Fruit fly (Drosophila melanogaster) whole organism, embryonic: ENCODE results near the gene Dora.

ENCODE experiments used
- Blimp-1 ChIP-seq: fragments of 200-800 bp; sonication (Bioruptor generic); optimal IDR thresholded peaks from 3 replicates; lab custom pipeline; 2018; ENCODE audit warnings: missing biosample characterization, missing genetic modification characterization, mild to moderate bottlenecking, moderate library complexity, missing genetic modification reagents
- BtbVII ChIP-seq: fragments of 200-800 bp; sonication (Bioruptor generic); optimal IDR thresholded peaks from 3 replicates; lab custom pipeline; 2017; ENCODE audit warnings: missing biosample characterization, mild to moderate bottlenecking, missing genetic modification characterization
- C15 ChIP-seq: fragments of 200-800 bp; sonication (Bioruptor generic); IDR thresholded peaks from 3 replicates; pipeline ENCODE4 v1.3.6; 2022; ENCODE audit warnings: missing biosample characterization, missing genetic modification characterization
- CG10366 ChIP-seq: fragments of 200-800 bp; sonication (Bioruptor generic); IDR thresholded peaks from 2 replicates; pipeline ENCODE4 v1.3.6; 2022; ENCODE audit warnings: missing biosample characterization, missing genetic modification characterization
- CG11247 ChIP-seq: fragments of 200-800 bp; sonication (Bioruptor generic); IDR thresholded peaks from 2 replicates; pipeline ENCODE4 v1.3.6; 2022; ENCODE audit warnings: missing biosample characterization, missing genetic modification characterization
- CG12071 ChIP-seq: fragments of 200-800 bp; sonication (Bioruptor generic); optimal IDR thresholded peaks from 3 replicates; lab custom pipeline; 2018; ENCODE audit warnings: missing biosample characterization, mild to moderate bottlenecking, missing genetic modification characterization
- CG12299 ChIP-seq: fragments of 200-800 bp; sonication (Bioruptor generic); optimal IDR thresholded peaks from 2 replicates; lab custom pipeline; 2018; ENCODE audit warnings: missing biosample characterization, mild to moderate bottlenecking, missing genetic modification characterization
- CG13424 ChIP-seq: fragments of 200-800 bp; sonication (Bioruptor generic); optimal IDR thresholded peaks from 2 replicates; lab custom pipeline; 2019; ENCODE audit warnings: missing biosample characterization, mild to moderate bottlenecking, missing genetic modification characterization, moderate library complexity
- CG14050 ChIP-seq: fragments of 200-800 bp; sonication (Bioruptor generic); IDR thresholded peaks from 3 replicates; pipeline ENCODE4 v1.3.6; 2022; ENCODE audit warnings: missing biosample characterization, missing genetic modification characterization
- CG14860 ChIP-seq: fragments of 200-800 bp; sonication (Bioruptor generic); IDR thresholded peaks from 3 replicates; pipeline ENCODE4 v1.3.6; 2022; ENCODE audit warnings: missing biosample characterization, missing genetic modification characterization; ENCODE audit not compliant: partially characterized antibody
- CG1529 ChIP-seq: fragments of 200-800 bp; sonication (Bioruptor generic); optimal IDR thresholded peaks from 3 replicates; lab custom pipeline; 2018; ENCODE audit warnings: missing biosample characterization, missing genetic modification characterization
- CG17328 ChIP-seq: fragments of 200-800 bp; sonication (Bioruptor generic); IDR thresholded peaks from 2 replicates; pipeline ENCODE4 v1.3.6; 2022; ENCODE audit warnings: missing biosample characterization, missing genetic modification characterization
- CG18011 ChIP-seq: fragments of 200-800 bp; sonication (Bioruptor generic); optimal IDR thresholded peaks from 2 replicates; lab custom pipeline; 2017; ENCODE audit warnings: missing biosample characterization, missing genetic modification characterization, mild to moderate bottlenecking, moderate library complexity, missing genotype
- CG18262 ChIP-seq: fragments of 200-800 bp; optimal IDR thresholded peaks from 3 replicates; lab custom pipeline; 2019; ENCODE audit warnings: missing biosample characterization, mild to moderate bottlenecking, missing genetic modification characterization, moderate library complexity
- CG2678 ChIP-seq: fragments of 200-800 bp; sonication (Bioruptor generic); optimal IDR thresholded peaks from 3 replicates; lab custom pipeline; 2019; ENCODE audit warnings: missing biosample characterization, mild to moderate bottlenecking, missing genetic modification characterization, moderate library complexity
- CG33557 ChIP-seq: fragments of 200-800 bp; sonication (Bioruptor generic); optimal IDR thresholded peaks from 2 replicates; lab custom pipeline; 2019; ENCODE audit warnings: missing biosample characterization, mild to moderate bottlenecking, missing genetic modification characterization, moderate library complexity
- CG34376 ChIP-seq: fragments of 200-800 bp; sonication (Bioruptor generic); optimal IDR thresholded peaks from 2 replicates; lab custom pipeline; 2018; ENCODE audit warnings: missing biosample characterization, mild to moderate bottlenecking, missing genetic modification characterization
- CG4282 ChIP-seq: fragments of 200-800 bp; sonication (Bioruptor generic); optimal IDR thresholded peaks from 2 replicates; lab custom pipeline; 2016; ENCODE audit warnings: missing biosample characterization, missing genetic modification characterization
- CG4328 ChIP-seq: fragments of 200-800 bp; sonication (Bioruptor generic); optimal IDR thresholded peaks from 3 replicates; lab custom pipeline; 2017; ENCODE audit warnings: missing biosample characterization, missing genetic modification reagents, missing genetic modification characterization
- CG4730 ChIP-seq: fragments of 200-800 bp; sonication (Bioruptor generic); IDR thresholded peaks from 2 replicates; pipeline ENCODE4 v1.3.6; 2022; ENCODE audit warnings: missing biosample characterization, missing genetic modification characterization
- CG8290 ChIP-seq, 3 experiments: fragments of 200-800 bp; sonication (Bioruptor generic); optimal IDR thresholded peaks; 2 replicates each; lab custom pipeline; 2016 to 2019; ENCODE audit warnings: missing biosample characterization in 3 of 3, missing genetic modification characterization in 3 of 3, mild to moderate bottlenecking in 2 of 3, moderate library complexity in 1 of 3
- CG9437 ChIP-seq: fragments of 200-800 bp; sonication (Bioruptor generic); optimal IDR thresholded peaks from 2 replicates; lab custom pipeline; 2018; ENCODE audit warnings: missing biosample characterization, mild to moderate bottlenecking, missing genetic modification characterization
- Dbx ChIP-seq: fragments of 200-800 bp; sonication (Bioruptor generic); IDR thresholded peaks from 3 replicates; pipeline ENCODE4 v1.3.6; 2022; ENCODE audit warnings: missing biosample characterization, missing genetic modification characterization
- Dek ChIP-seq: fragments of 200-800 bp; sonication (Bioruptor generic); optimal IDR thresholded peaks from 3 replicates; lab custom pipeline; 2019; ENCODE audit warnings: missing biosample characterization, mild to moderate bottlenecking, missing genetic modification characterization, moderate library complexity
- Dref ChIP-seq: fragments of 200-800 bp; sonication (Bioruptor generic); IDR thresholded peaks from 2 replicates; pipeline ENCODE4 v1.3.6; 2022; ENCODE audit warnings: missing biosample characterization, missing genetic modification characterization
- E2f1 ChIP-seq: fragments of 200-800 bp; sonication (Bioruptor generic); IDR thresholded peaks from 2 replicates; pipeline ENCODE4 v1.3.6; 2022; ENCODE audit warnings: missing biosample characterization, missing genetic modification characterization
- Ets97D ChIP-seq: fragments of 200-800 bp; sonication (Bioruptor generic); optimal IDR thresholded peaks from 3 replicates; lab custom pipeline; 2016; ENCODE audit warnings: missing biosample characterization, missing genetic modification characterization
- HLH54F ChIP-seq: fragments of 200-800 bp; sonication (Bioruptor generic); optimal IDR thresholded peaks from 3 replicates; lab custom pipeline; 2016; ENCODE audit warnings: missing biosample characterization, missing genetic modification characterization
- HmgZ ChIP-seq: fragments of 200-800 bp; sonication (Bioruptor generic); optimal IDR thresholded peaks from 2 replicates; lab custom pipeline; 2018; ENCODE audit warnings: missing biosample characterization, mild to moderate bottlenecking, missing genetic modification characterization
- Lim3 ChIP-seq: fragments of 200-800 bp; sonication (Bioruptor generic); IDR thresholded peaks from 2 replicates; pipeline ENCODE4 v1.3.6; 2022; ENCODE audit warnings: missing biosample characterization, missing genetic modification characterization
- Neu2 ChIP-seq: fragments of 200-800 bp; sonication (Bioruptor generic); optimal IDR thresholded peaks from 3 replicates; lab custom pipeline; 2016; ENCODE audit warnings: missing biosample characterization, missing genetic modification characterization, borderline replicate concordance
- Optix ChIP-seq: fragments of 200-800 bp; sonication (Bioruptor generic); IDR thresholded peaks from 3 replicates; pipeline ENCODE4 v1.3.6; 2022; ENCODE audit warnings: missing biosample characterization, missing genetic modification characterization
- Ravus ChIP-seq: fragments of 200-800 bp; sonication (Bioruptor generic); IDR thresholded peaks from 2 replicates; pipeline ENCODE4 v1.3.6; 2022; ENCODE audit warnings: missing biosample characterization, missing genetic modification characterization
- amos ChIP-seq: fragments of 200-800 bp; sonication (Bioruptor generic); IDR thresholded peaks from 2 replicates; pipeline ENCODE4 v1.3.6; 2022; ENCODE audit warnings: missing biosample characterization, missing genetic modification characterization; ENCODE audit not compliant: partially characterized antibody
- bbx ChIP-seq: fragments of 200-800 bp; sonication (Bioruptor generic); IDR thresholded peaks from 2 replicates; pipeline ENCODE4 v1.3.6; 2022; ENCODE audit warnings: missing biosample characterization, missing genetic modification characterization; ENCODE audit not compliant: partially characterized antibody
- br ChIP-seq: fragments of >200 bp; optimal IDR thresholded peaks from 2 replicates; lab custom pipeline; 2017
- cwo ChIP-seq: fragments of 200-800 bp; sonication (Bioruptor generic); optimal IDR thresholded peaks from 3 replicates; lab custom pipeline; 2017; ENCODE audit warnings: missing biosample characterization, missing genetic modification characterization, mild to moderate bottlenecking, moderate library complexity, missing genetic modification reagents
- dan ChIP-seq: fragments of 200-800 bp; sonication (Bioruptor generic); IDR thresholded peaks from 2 replicates; pipeline ENCODE4 v1.3.6; 2022; ENCODE audit warnings: missing biosample characterization, missing genetic modification characterization
- gem ChIP-seq: fragments of 200-800 bp; sonication (Bioruptor generic); optimal IDR thresholded peaks from 2 replicates; lab custom pipeline; 2019; ENCODE audit warnings: missing biosample characterization, mild to moderate bottlenecking, missing genetic modification characterization, moderate library complexity
- grn ChIP-seq: fragments of 200-800 bp; sonication (Bioruptor generic); optimal IDR thresholded peaks from 3 replicates; lab custom pipeline; 2017; ENCODE audit warnings: missing biosample characterization, missing genetic modification characterization
- lmd ChIP-seq: fragments of 200-800 bp; sonication (Bioruptor generic); IDR thresholded peaks from 2 replicates; pipeline ENCODE4 v1.3.6; 2022; ENCODE audit warnings: missing biosample characterization, missing genetic modification characterization
- nau ChIP-seq: fragments of 200-800 bp; sonication (Bioruptor generic); optimal IDR thresholded peaks from 3 replicates; lab custom pipeline; 2017; ENCODE audit warnings: missing biosample characterization, mild to moderate bottlenecking, missing genetic modification characterization, missing genetic modification reagents
- ranshi ChIP-seq: fragments of 200-800 bp; sonication (Bioruptor generic); IDR thresholded peaks from 2 replicates; pipeline ENCODE4 v1.3.6; 2022; ENCODE audit warnings: missing biosample characterization, missing genetic modification characterization
- salm ChIP-seq: fragments of 200-800 bp; sonication (Bioruptor generic); optimal IDR thresholded peaks from 2 replicates; lab custom pipeline; 2018; ENCODE audit warnings: missing biosample characterization, mild to moderate bottlenecking, missing genetic modification characterization
- seq ChIP-seq: fragments of 200-800 bp; sonication (Bioruptor generic); IDR thresholded peaks from 2 replicates; pipeline ENCODE4 v1.3.6; 2022; ENCODE audit warnings: missing biosample characterization, missing genetic modification characterization
- sob ChIP-seq: fragments of 200-800 bp; sonication (Bioruptor generic); IDR thresholded peaks from 2 replicates; pipeline ENCODE4 v1.3.6; 2022; ENCODE audit warnings: missing biosample characterization, missing genetic modification characterization
- tap ChIP-seq: fragments of 200-800 bp; optimal IDR thresholded peaks from 3 replicates; lab custom pipeline; 2019; ENCODE audit warnings: missing biosample characterization, mild to moderate bottlenecking, missing genetic modification characterization, moderate library complexity
- unc-4 ChIP-seq: fragments of 200-800 bp; sonication (Bioruptor generic); IDR thresholded peaks from 2 replicates; pipeline ENCODE4 v1.3.6; 2022; ENCODE audit warnings: missing biosample characterization, missing genetic modification characterization; ENCODE audit not compliant: partially characterized antibody
- unpg ChIP-seq: fragments of 200-800 bp; sonication (Bioruptor generic); optimal IDR thresholded peaks from 3 replicates; lab custom pipeline; 2018; ENCODE audit warnings: missing biosample characterization, mild to moderate bottlenecking, missing genetic modification characterization, moderate library complexity
- z ChIP-seq: fragments of 200-800 bp; sonication (Bioruptor generic); IDR thresholded peaks from 3 replicates; pipeline ENCODE4 v1.3.6; 2022; ENCODE audit warnings: missing biosample characterization, missing genetic modification characterization
- zfh1 ChIP-seq: fragments of 200-800 bp; sonication (Bioruptor generic); IDR thresholded peaks from 3 replicates; pipeline ENCODE4 v1.3.6; 2022; ENCODE audit warnings: missing biosample characterization, missing genetic modification characterization

Dora gene

dm6 chrX:18834399-18834798 is 29.4 kb upstream of the Dora start (continued):
- TF ChIP-seq CG34376 (no peak), CG4282 (GFP tag; lab: Kevin White, UChicago) (no peak), salm (tag; lab: Kevin White, UChicago) (no peak), Blimp-1 (peak; percentile 6), zfh1 (GFP tag; lab: Robert Waterston, UW) (no peak), CG14860 (GFP tag; lab: Robert Waterston, UW) (no peak), nau (GFP tag; lab: Kevin White, UChicago) (no peak), unpg (GFP tag; lab: Kevin White, UChicago) (no peak), CG17328 (no peak), CG8290 (GFP tag; optimal IDR thresholded peaks at IDR 0.05; lab: Kevin White, UChicago) (no peak), CG8290 (tag; optimal IDR thresholded peaks at IDR 0.05; lab: Kevin White, UChicago) (no peak), z (no peak), E2f1 (GFP tag; lab: Robert Waterston, UW) (no peak), CG13424 (no peak), Neu2 (no peak), CG11247 (0 out of 2 replicates have a peak, but pooled peaks have one; percentile 13), CG4328 (GFP tag; lab: Kevin White, UChicago) (no peak), CG33557 (GFP tag; lab: Kevin White, UChicago) (no peak), HLH54F (GFP tag; lab: Kevin White, UChicago) (no peak), ranshi (GFP tag; lab: Robert Waterston, UW) (peak; percentile 56; the same call in 1 of the 2 replicates), Ravus (GFP tag; lab: Robert Waterston, UW) (no peak), C15 (GFP tag; lab: Robert Waterston, UW) (0 out of 3 replicates have a peak, but pooled peaks have one; percentile 40), Optix (GFP tag; lab: Robert Waterston, UW) (0 out of 3 replicates have a peak, but pooled peaks have one; percentile 31), CG9437 (GFP tag; lab: Kevin White, UChicago) (no peak), CG18011 (GFP tag; lab: Kevin White, UChicago) (no peak), gem (tag; lab: Kevin White, UChicago) (peak; percentile 6), bbx (GFP tag; lab: Robert Waterston, UW) (no peak), CG10366 (GFP tag; lab: Robert Waterston, UW) (no peak), CG2678 (tag; lab: Kevin White, UChicago) (peak; percentile 34), amos (GFP tag; lab: Robert Waterston, UW) (no peak), Dek (tag; lab: Kevin White, UChicago) (no peak), Lim3 (no peak), HmgZ (tag; lab: Kevin White, UChicago) (no peak), CG14050 (GFP tag; lab: Robert Waterston, UW) (0 out of 3 replicates have a peak, but pooled peaks have one; percentile 22), BtbVII (no peak), CG1529 (GFP tag; lab: Kevin White, UChicago) (no peak), grn (no peak), unc-4 (GFP tag; lab: Robert Waterston, UW) (no peak), Ets97D (GFP tag; lab: Kevin White, UChicago) (no peak), CG4730 (no peak), cwo (peak; percentile 41), Dbx (peak; percentile 42; the same call in 1 of the 3 replicates), CG12071 (peak; percentile 7), Dref (GFP tag; lab: Robert Waterston, UW) (no peak), CG18262 (tag; lab: Kevin White, UChicago) (peak; percentile 1), lmd (GFP tag; lab: Robert Waterston, UW) (0 out of 2 replicates have a peak, but pooled peaks have one; percentile 24), dan (GFP tag; lab: Robert Waterston, UW) (no peak), seq (GFP tag; lab: Robert Waterston, UW) (no peak), sob (GFP tag; lab: Robert Waterston, UW) (no peak), br (lab: Kevin White, UChicago) (no peak), CG12299 (tag; lab: Kevin White, UChicago) (no peak), tap (no peak)
